Fruit fly (Drosophila melanogaster): ENCODE results near the gene SCaMC.

The SCaMC gene

DNA sequence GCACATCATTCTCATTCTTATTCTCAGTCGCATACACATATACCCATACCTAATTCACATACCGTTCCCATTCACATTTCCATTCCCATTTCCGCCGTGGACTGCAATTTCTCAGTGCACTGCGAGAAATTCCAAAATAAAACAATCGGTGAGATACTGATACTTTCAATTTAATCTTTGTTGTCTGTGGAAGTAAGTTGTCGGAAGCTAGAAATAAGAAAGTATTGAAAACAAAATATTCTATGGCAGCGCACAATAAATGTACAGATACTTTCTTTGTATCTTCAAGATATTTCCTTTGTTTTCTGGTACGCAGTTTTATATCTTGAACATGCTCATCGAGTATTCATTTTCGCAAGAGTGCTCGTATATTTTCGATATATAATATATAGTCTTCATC lies 26.7 kb downstream of the SCaMC start (continued):
- TF ChIP-seq CG32006 (GFP tag; optimal IDR thresholded peaks at IDR 0.05) (peak; percentile 50), CG6792 (GFP tag; optimal IDR thresholded peaks at IDR 0.05) (no peak), fkh (GFP tag; optimal IDR thresholded peaks at IDR 0.05) (no peak), Ets96B (tag; optimal IDR thresholded peaks at IDR 0.05) (peak; percentile 31), CG15336 (GFP tag; IDR thresholded peaks at IDR 0.05) (0 out of 2 replicates have a peak, but pooled peaks have one; percentile 16), vri (GFP tag; optimal IDR thresholded peaks at IDR 0.05) (no peak), CG11902 (GFP tag; optimal IDR thresholded peaks at IDR 0.05) (no peak)

dm6 chr3L:12387063-12387462 lies 27.6 kb downstream of the SCaMC start:
- TF ChIP-seq CG9139 (GFP tag; optimal IDR thresholded peaks at IDR 0.05): no peak
- TF ChIP-seq Met (GFP tag; optimal IDR thresholded peaks at IDR 0.05): no peak
- TF ChIP-seq Ets21C (GFP tag; optimal IDR thresholded peaks at IDR 0.05): no peak

dm6 chr3L:12380592-12380991 lies 34.0 kb downstream of the SCaMC start:
- TF ChIP-seq Ets21C (GFP tag; optimal IDR thresholded peaks at IDR 0.05): no peak
- no peak for TF ChIP-seq CG15336 (GFP tag; IDR thresholded peaks at IDR 0.05)
- TF ChIP-seq Sox15 (GFP tag; optimal IDR thresholded peaks at IDR 0.05): no peak
- no peak for TF ChIP-seq Hr4 (GFP tag; optimal IDR thresholded peaks at IDR 0.05)
- TF ChIP-seq fd85E (GFP tag; optimal IDR thresholded peaks at IDR 0.05): no peak
- TF ChIP-seq OdsH (GFP tag; optimal IDR thresholded peaks at IDR 0.05): no peak
- no peak for TF ChIP-seq lz (GFP tag; optimal IDR thresholded peaks at IDR 0.05)
- no peak for TF ChIP-seq svp (GFP tag)
- TF ChIP-seq Met (GFP tag; optimal IDR thresholded peaks at IDR 0.05): no peak

DNA sequence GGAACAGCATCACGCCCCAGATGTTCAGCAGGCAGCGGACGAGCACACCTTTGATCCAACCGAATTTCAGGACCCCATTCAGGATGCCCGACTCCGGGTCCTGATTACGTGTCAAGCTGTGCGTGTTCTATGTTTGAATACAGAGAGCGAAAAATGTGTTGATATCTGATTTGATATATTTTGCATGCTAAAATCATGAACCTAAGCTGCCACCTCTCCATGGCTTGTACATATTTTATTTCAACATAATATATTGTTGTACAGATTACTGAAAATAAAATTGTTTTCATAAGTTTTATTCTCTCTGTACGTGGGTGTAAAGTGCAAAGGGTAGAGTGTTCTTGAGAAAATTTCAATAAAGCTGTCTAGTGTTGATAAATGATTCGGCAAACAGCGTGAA lies 40.2 kb downstream of the SCaMC start:
- peak; percentile 5 for TF ChIP-seq svp (GFP tag)
- TF ChIP-seq vri (GFP tag; optimal IDR thresholded peaks at IDR 0.05): no peak
- no peak for TF ChIP-seq topi (GFP tag; optimal IDR thresholded peaks at IDR 0.05)
- TF ChIP-seq CG6163 (GFP tag; IDR thresholded peaks at IDR 0.05): 0 out of 3 replicates have a peak, but pooled peaks have one; percentile 15
- no peak for TF ChIP-seq Met (GFP tag; optimal IDR thresholded peaks at IDR 0.05)

DNA sequence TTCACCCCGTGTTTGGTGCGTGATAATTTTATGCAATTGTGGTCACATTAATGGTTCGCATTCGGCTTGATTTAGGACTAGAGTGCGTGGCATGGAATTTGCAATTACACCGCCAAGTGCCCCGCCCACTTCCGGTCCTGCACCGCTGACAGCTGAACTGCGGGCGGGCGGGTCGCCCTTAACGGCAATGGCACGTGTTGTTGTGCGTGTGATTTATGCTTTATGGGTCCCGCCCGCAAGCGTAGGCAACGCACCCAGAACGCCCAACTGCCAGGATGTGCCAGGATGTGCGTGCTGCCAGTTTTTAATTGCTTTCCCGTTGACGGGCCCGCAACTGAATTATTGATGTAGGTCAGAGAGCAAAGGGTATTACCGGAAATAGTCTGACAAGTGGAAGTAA lies 50.9 kb downstream of the SCaMC start:
- no peak for TF ChIP-seq CG6808 (GFP tag; optimal IDR thresholded peaks at IDR 0.05)
- no peak for TF ChIP-seq CG3032 (tag; optimal IDR thresholded peaks at IDR 0.05)
- TF ChIP-seq CG11762 (GFP tag; optimal IDR thresholded peaks at IDR 0.05; ENCODE audit: insufficient read depth): no peak
- TF ChIP-seq Hr39 (GFP tag; optimal IDR thresholded peaks at IDR 0.05): no peak
- no peak for TF ChIP-seq Lpt (GFP tag; optimal IDR thresholded peaks at IDR 0.05)
- TF ChIP-seq CG15336 (GFP tag; IDR thresholded peaks at IDR 0.05): no peak
- TF ChIP-seq dac (GFP tag; optimal IDR thresholded peaks at IDR 0.05): no peak
- TF ChIP-seq CG6276 (GFP tag; optimal IDR thresholded peaks at IDR 0.05): no peak
- TF ChIP-seq CG11902 (GFP tag; optimal IDR thresholded peaks at IDR 0.05): no peak
- no peak for TF ChIP-seq CG16779 (tag; optimal IDR thresholded peaks at IDR 0.05)
- TF ChIP-seq topi (GFP tag; optimal IDR thresholded peaks at IDR 0.05): no peak

Measured in whole organism, prepupa.